Fruit fly (Drosophila melanogaster) whole organism, pupa: ENCODE measurements around the gene CG5902.
A peak's percentile ranks its signal among the peaks of the same experiment; 100 is the strongest.

ENCODE experiments used
- CG10348 ChIP-seq: fragments of 200-800 bp; sonication (Bioruptor generic); IDR thresholded peaks from 2 replicates; pipeline ENCODE4 v1.3.6; 2022; ENCODE audit warnings: missing biosample characterization, missing genetic modification characterization
- CG12605 ChIP-seq: fragments of 200-800 bp; sonication (Bioruptor generic); IDR thresholded peaks from 2 replicates; pipeline ENCODE4 v1.3.6; 2022; ENCODE audit warnings: missing biosample characterization, missing genetic modification characterization
- CG13204 ChIP-seq: fragments of 200-800 bp; sonication (Bioruptor generic); optimal IDR thresholded peaks from 2 replicates; lab custom pipeline; 2018; ENCODE audit warnings: missing biosample characterization, mild to moderate bottlenecking, missing genetic modification characterization, moderate library complexity
- CG14655 ChIP-seq: fragments of 200-800 bp; sonication (Bioruptor generic); optimal IDR thresholded peaks from 3 replicates; lab custom pipeline; 2017; ENCODE audit warnings: mild to moderate bottlenecking, missing biosample characterization, missing genetic modification reagents, missing genetic modification characterization
- CG15710 ChIP-seq: fragments of 200-800 bp; sonication (Bioruptor generic); optimal IDR thresholded peaks from 2 replicates; lab custom pipeline; 2018; ENCODE audit warnings: missing biosample characterization, mild to moderate bottlenecking, missing genetic modification characterization, moderate library complexity
- CG17806 ChIP-seq: fragments of 200-800 bp; sonication (Bioruptor generic); optimal IDR thresholded peaks from 2 replicates; lab custom pipeline; 2018; ENCODE audit warnings: missing biosample characterization, mild to moderate bottlenecking, missing genetic modification characterization, moderate library complexity
- CG32121 ChIP-seq: fragments of 200-800 bp; sonication (Bioruptor generic); IDR thresholded peaks from 2 replicates; pipeline ENCODE4 v1.3.6; 2022; ENCODE audit warnings: missing biosample characterization, missing genetic modification characterization
- CG34367 ChIP-seq: fragments of 200-800 bp; sonication (Bioruptor generic); optimal IDR thresholded peaks from 2 replicates; lab custom pipeline; 2018; ENCODE audit warnings: missing biosample characterization, mild to moderate bottlenecking, missing genetic modification characterization
- CG4496 ChIP-seq: fragments of 200-800 bp; sonication (Bioruptor generic); IDR thresholded peaks from 3 replicates; pipeline ENCODE4 v1.3.6; 2022; ENCODE audit warnings: missing biosample characterization, missing genetic modification characterization
- CG8159 ChIP-seq: fragments of 200-800 bp; sonication (Bioruptor generic); optimal IDR thresholded peaks from 3 replicates; lab custom pipeline; 2018; ENCODE audit warnings: missing biosample characterization, mild to moderate bottlenecking, missing genetic modification characterization, moderate library complexity
- CG8301 ChIP-seq: fragments of 200-800 bp; sonication (Bioruptor generic); optimal IDR thresholded peaks from 2 replicates; lab custom pipeline; 2018; ENCODE audit warnings: missing biosample characterization, mild to moderate bottlenecking, missing genetic modification characterization
- CG9948 ChIP-seq: fragments of 200-800 bp; sonication (Bioruptor generic); optimal IDR thresholded peaks from 2 replicates; lab custom pipeline; 2018; ENCODE audit warnings: missing biosample characterization, mild to moderate bottlenecking, missing genetic modification characterization, moderate library complexity
- D1 ChIP-seq: fragments of 200-800 bp; sonication (Bioruptor generic); optimal IDR thresholded peaks from 2 replicates; lab custom pipeline; 2018; ENCODE audit warnings: missing biosample characterization, mild to moderate bottlenecking, missing genetic modification characterization, moderate library complexity
- EcR ChIP-seq: fragments of 200-800 bp; sonication (Bioruptor generic); optimal IDR thresholded peaks from 3 replicates; lab custom pipeline; 2019; ENCODE audit warnings: missing biosample characterization, missing genetic modification characterization, mild to moderate bottlenecking, moderate library complexity, missing genetic modification reagents
- Ets98B ChIP-seq: fragments of 200-800 bp; sonication (Bioruptor generic); IDR thresholded peaks from 2 replicates; pipeline ENCODE4 v1.3.6; 2022; ENCODE audit warnings: missing biosample characterization, missing genetic modification characterization
- Pif1A ChIP-seq: fragments of 200-800 bp; sonication (Bioruptor generic); optimal IDR thresholded peaks from 3 replicates; lab custom pipeline; 2016; ENCODE audit warnings: missing biosample characterization, missing genetic modification characterization
- Pif1B ChIP-seq: fragments of 200-800 bp; sonication (Bioruptor generic); optimal IDR thresholded peaks from 3 replicates; lab custom pipeline; 2016; ENCODE audit warnings: missing biosample characterization, missing genetic modification characterization
- Snoo ChIP-seq: fragments of 200-800 bp; sonication (Bioruptor generic); optimal IDR thresholded peaks from 3 replicates; lab custom pipeline; 2017; ENCODE audit warnings: missing biosample characterization, mild to moderate bottlenecking, missing genetic modification characterization, inconsistent platforms
- fd96Ca ChIP-seq: fragments of 200-800 bp; sonication (Bioruptor generic); IDR thresholded peaks from 3 replicates; pipeline ENCODE4 v1.3.6; 2022; ENCODE audit warnings: missing biosample characterization, missing genetic modification characterization
- rn ChIP-seq: fragments of 200-800 bp; sonication (Bioruptor generic); IDR thresholded peaks from 2 replicates; pipeline ENCODE4 v1.3.6; 2022; ENCODE audit warnings: missing biosample characterization, missing genetic modification characterization

The CG5902 gene

DNA sequence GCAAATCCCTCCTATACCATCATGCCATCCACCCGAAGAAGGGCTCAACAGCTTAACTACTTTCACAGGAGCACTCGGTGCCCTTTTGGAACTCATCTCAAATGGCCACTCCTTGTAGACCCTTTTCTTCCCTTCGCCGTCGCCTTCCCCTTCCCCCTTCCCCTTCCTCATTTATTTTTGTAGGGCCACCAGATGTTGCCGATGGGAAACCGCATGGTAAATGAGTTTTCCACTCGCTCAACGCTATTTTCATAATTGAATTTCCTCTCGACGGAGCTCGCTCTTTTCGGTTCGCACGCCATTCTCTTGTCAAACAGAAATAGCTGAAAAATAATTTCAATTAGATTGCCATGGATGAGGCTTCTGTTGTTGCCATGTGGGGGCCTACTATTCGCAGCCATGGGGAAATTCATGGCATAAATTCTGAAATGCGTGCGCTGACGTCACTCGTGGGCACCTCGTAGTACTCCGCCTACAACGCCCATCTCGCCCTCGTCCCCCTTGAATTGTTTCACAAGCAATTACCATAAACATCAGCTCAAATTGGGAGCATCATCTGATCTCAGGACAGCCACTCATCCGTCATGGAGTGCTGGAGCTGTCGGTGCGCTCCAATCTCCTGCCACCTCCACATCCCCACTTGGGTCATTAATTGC is 25.7 kb downstream of the CG5902 start:
- TF ChIP-seq CG8301 (tag; lab: Kevin White, UChicago), result no peak
- TF ChIP-seq Pif1B, result no peak
- TF ChIP-seq Pif1A, result no peak
- TF ChIP-seq CG13204, result no peak
- no peak for TF ChIP-seq CG32121 (GFP tag; lab: Robert Waterston, UW)
- TF ChIP-seq CG8159 (tag; lab: Kevin White, UChicago), result no peak
- TF ChIP-seq Ets98B (GFP tag; lab: Robert Waterston, UW), result no peak

DNA sequence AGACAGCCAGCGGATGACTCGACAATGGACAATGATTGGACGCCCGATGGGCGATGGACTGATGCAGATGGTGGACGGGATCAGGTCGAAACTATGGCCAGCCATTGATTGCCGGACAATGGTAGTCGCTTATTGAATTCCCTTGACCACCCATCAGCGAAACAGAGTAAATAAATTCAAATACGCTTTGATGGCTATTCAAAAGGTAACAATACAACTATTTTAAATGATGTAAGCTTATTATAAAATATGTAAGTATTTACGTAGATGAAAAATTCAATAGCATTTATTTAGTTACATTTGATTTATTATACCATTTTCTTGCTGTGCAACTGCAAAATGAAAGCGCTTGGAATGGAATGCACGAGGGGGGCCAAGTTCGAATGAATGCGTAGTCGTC is 28.2 kb downstream of the CG5902 start:
- TF ChIP-seq CG4496 (GFP tag; lab: Robert Waterston, UW) (0 out of 3 replicates have a peak, but pooled peaks have one; percentile 25), CG15710 (peak; percentile 30), CG10348 (GFP tag; lab: Robert Waterston, UW) (no peak)

DNA sequence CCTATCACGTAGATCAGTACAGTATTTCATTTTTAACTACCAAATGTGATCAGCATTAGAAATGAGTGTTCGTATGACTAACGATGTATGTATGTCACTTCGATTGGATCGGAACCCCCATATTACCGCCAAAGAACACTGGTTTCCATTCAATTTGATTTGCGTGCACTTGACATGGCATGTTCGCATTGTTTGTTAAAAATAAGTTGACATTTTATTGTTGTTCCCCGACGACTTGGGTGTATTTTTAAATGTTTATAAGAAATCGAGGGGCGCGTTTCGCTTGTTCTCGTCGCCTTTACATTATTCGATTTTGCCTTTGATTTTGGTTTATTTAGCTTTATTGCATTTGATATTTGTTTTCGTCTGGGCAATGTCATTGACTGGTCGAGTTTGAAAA is 29.0 kb downstream of the CG5902 start:
- TF ChIP-seq CG15710, result no peak
- TF ChIP-seq Ets98B (GFP tag; lab: Robert Waterston, UW), result no peak
- no peak for TF ChIP-seq CG17806 (tag; lab: Kevin White, UChicago)
- no peak for TF ChIP-seq Snoo (tag; lab: Kevin White, UChicago)
- no peak for TF ChIP-seq CG12605 (GFP tag; lab: Robert Waterston, UW)
- no peak for TF ChIP-seq D1 (tag; lab: Kevin White, UChicago)
- no peak for TF ChIP-seq CG34367
- TF ChIP-seq Pif1A, result no peak
- TF ChIP-seq CG13204, result no peak

dm6 chr3R:24015939-24016913 is 29.8 kb downstream of the CG5902 start:
- TF ChIP-seq CG17806 (tag; lab: Kevin White, UChicago) (no peak), Ets98B (GFP tag; lab: Robert Waterston, UW) (0 out of 2 replicates have a peak, but pooled peaks have one; percentile 22), CG32121 (GFP tag; lab: Robert Waterston, UW) (0 out of 2 replicates have a peak, but pooled peaks have one; percentile 19), CG4496 (GFP tag; lab: Robert Waterston, UW) (peak; percentile 34; the same call in 1 of the 3 replicates), Pif1A (no peak), EcR (peak; percentile 92), fd96Ca (GFP tag; lab: Robert Waterston, UW) (0 out of 3 replicates have a peak, but pooled peaks have one; percentile 45), CG12605 (GFP tag; lab: Robert Waterston, UW) (0 out of 2 replicates have a peak, but pooled peaks have one; percentile 45)

DNA sequence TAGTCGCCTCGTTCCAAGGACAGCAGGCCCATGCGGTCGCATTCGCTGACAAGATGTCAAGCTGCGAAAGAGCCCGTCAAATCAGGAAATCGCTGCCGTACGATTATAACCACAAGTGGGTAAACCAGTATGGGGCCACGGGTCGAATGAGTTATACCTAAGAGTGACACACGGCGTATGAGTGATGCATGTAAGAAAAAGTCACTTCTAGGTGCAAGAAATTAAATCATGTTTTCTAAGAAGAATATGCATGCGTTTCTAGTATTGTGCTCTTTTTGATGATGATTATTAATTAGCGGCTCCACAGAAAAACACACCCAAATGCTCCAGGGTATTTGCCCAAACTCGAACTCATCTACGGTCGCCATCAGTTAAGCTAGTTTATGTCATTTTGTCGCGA is 31.2 kb downstream of the CG5902 start:
- TF ChIP-seq CG9948 (tag; lab: Kevin White, UChicago) (no peak), Pif1A (peak; percentile 9), CG17806 (tag; lab: Kevin White, UChicago) (peak; percentile 14), CG14655 (GFP tag; lab: Kevin White, UChicago) (peak; percentile 29)

DNA sequence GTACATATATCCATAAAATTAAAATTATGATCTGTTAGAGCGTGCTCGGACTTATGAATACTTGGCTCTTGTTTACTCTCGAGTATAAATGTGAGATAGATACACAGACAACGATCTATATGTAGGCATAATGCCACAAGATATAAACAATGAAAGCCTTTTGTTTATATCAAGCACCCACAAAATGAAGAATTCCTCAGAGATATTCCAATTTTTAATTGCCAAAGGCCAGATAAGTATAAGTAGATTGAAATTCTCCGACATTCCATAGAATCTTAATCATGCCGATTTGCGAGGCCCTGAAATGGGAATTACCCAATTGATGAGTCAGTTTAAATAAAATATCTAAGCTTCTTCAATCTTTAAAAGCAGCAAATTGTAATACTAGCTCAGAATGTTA is 35.5 kb downstream of the CG5902 start:
- TF ChIP-seq CG32121 (GFP tag; lab: Robert Waterston, UW) (no peak), CG9948 (tag; lab: Kevin White, UChicago) (no peak), CG14655 (GFP tag; lab: Kevin White, UChicago) (no peak), D1 (tag; lab: Kevin White, UChicago) (no peak), CG4496 (GFP tag; lab: Robert Waterston, UW) (no peak), CG10348 (GFP tag; lab: Robert Waterston, UW) (no peak), rn (GFP tag; lab: Robert Waterston, UW) (no peak), CG17806 (tag; lab: Kevin White, UChicago) (no peak), CG8159 (tag; lab: Kevin White, UChicago) (no peak), CG34367 (no peak), Ets98B (GFP tag; lab: Robert Waterston, UW) (no peak), CG15710 (no peak)

DNA sequence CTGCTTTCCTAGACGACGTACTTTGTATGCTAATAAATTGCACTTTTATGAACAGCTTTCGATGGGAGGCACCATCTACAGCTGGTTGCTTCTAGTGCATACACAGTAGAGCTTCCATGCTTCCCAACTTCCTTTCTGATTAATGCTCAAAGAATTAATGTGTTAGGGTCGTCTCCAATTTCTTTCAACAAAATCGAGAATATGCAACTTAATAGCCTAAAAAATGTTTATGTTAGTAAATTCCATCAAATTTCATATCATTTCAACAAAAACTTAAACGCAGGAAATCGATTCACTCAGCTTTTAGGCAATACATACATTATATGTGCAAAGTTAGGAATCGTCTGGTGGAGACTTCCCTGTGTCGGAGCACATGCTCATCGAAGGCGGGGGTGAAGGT is 37.7 kb downstream of the CG5902 start:
- TF ChIP-seq D1 (tag; lab: Kevin White, UChicago) (no peak), Snoo (tag; lab: Kevin White, UChicago) (no peak), CG14655 (GFP tag; lab: Kevin White, UChicago) (peak; percentile 86), CG32121 (GFP tag; lab: Robert Waterston, UW) (0 out of 2 replicates have a peak, but pooled peaks have one; percentile 27), CG15710 (peak; percentile 61), CG10348 (GFP tag; lab: Robert Waterston, UW) (peak; percentile 9; the same call in 1 of the 2 replicates), CG4496 (GFP tag; lab: Robert Waterston, UW) (no peak), CG17806 (tag; lab: Kevin White, UChicago) (peak; percentile 51), CG12605 (GFP tag; lab: Robert Waterston, UW) (peak; percentile 27; the same call in 1 of the 2 replicates), CG8301 (tag; lab: Kevin White, UChicago) (peak; percentile 79), Pif1A (peak; percentile 66), CG34367 (peak; percentile 43), fd96Ca (GFP tag; lab: Robert Waterston, UW) (0 out of 3 replicates have a peak, but pooled peaks have one; percentile 28), CG13204 (no peak), CG9948 (tag; lab: Kevin White, UChicago) (peak; percentile 69), CG8159 (tag; lab: Kevin White, UChicago) (peak; percentile 67)
